Worm (Caenorhabditis elegans) whole organism, L2 larva: ENCODE data around the gene dnc-2.

Experiments used
- C34F6.9 ChIP-seq: fragments of 150-350 bp; optimal IDR thresholded peaks from 2 replicates; lab custom pipeline; 2014; ENCODE audit warnings: missing biosample characterization, missing genetic modification characterization
- F13H6.1 ChIP-seq: sonication (generic microtip); optimal IDR thresholded peaks from 2 replicates; lab custom pipeline; 2016; ENCODE audit warnings: missing genetic modification characterization, missing compliant biosample characterization
- R02D3.7 ChIP-seq: fragments of 150-350 bp; optimal IDR thresholded peaks from 2 replicates; lab custom pipeline; 2014; ENCODE audit warnings: missing biosample characterization, missing genetic modification characterization
- Y55F3AM.14 ChIP-seq: fragments of 200-800 bp; sonication (Bioruptor generic); optimal IDR thresholded peaks from 2 replicates; lab custom pipeline; 2018; ENCODE audit warnings: mild to moderate bottlenecking, missing genetic modification characterization, missing compliant biosample characterization
- ZK546.5 ChIP-seq: sonication (generic microtip); optimal IDR thresholded peaks from 2 replicates; lab custom pipeline; 2017; ENCODE audit warnings: missing biosample characterization, missing genetic modification characterization
- alr-1 ChIP-seq: fragments of 150-350 bp; optimal IDR thresholded peaks from 2 replicates; lab custom pipeline; 2014; ENCODE audit warnings: missing biosample characterization, missing genetic modification characterization
- ama-1 ChIP-seq: fragments of 150-350 bp; optimal IDR thresholded peaks from 2 replicates; lab custom pipeline; 2018; ENCODE audit warnings: inconsistent platforms
- blmp-1 ChIP-seq: sonication (generic microtip); optimal IDR thresholded peaks from 2 replicates; lab custom pipeline; 2017; ENCODE audit warnings: missing genetic modification characterization, mild to moderate bottlenecking, missing compliant biosample characterization, antibody characterized with exemption, moderate library complexity; ENCODE audit not compliant: insufficient read depth
- ceh-16 ChIP-seq: fragments of 150-350 bp; optimal IDR thresholded peaks from 2 replicates; lab custom pipeline; 2014; ENCODE audit warnings: missing biosample characterization, missing genetic modification characterization
- ceh-82 ChIP-seq: fragments of 150-350 bp; optimal IDR thresholded peaks from 2 replicates; lab custom pipeline; 2014; ENCODE audit warnings: missing biosample characterization, missing genetic modification characterization
- crh-2 ChIP-seq: sonication (generic microtip); optimal IDR thresholded peaks from 2 replicates; lab custom pipeline; 2017; ENCODE audit warnings: missing biosample characterization, missing genetic modification characterization
- elt-3 ChIP-seq: sonication (generic microtip); optimal IDR thresholded peaks from 2 replicates; lab custom pipeline; 2017; ENCODE audit warnings: missing biosample characterization, missing genetic modification characterization
- fos-1 ChIP-seq: fragments of 150-350 bp; optimal IDR thresholded peaks from 2 replicates; lab custom pipeline; 2014; ENCODE audit warnings: missing biosample characterization, missing genetic modification characterization
- gmeb-1 ChIP-seq: fragments of 150-350 bp; optimal IDR thresholded peaks from 2 replicates; lab custom pipeline; 2014; ENCODE audit warnings: missing biosample characterization, missing genetic modification characterization
- lin-11 ChIP-seq: fragments of 150-350 bp; sonication (generic microtip); optimal IDR thresholded peaks from 2 replicates; lab custom pipeline; 2014; ENCODE audit warnings: missing biosample characterization, missing genetic modification characterization, inconsistent platforms, mixed read lengths
- lin-13 ChIP-seq: fragments of 150-350 bp; optimal IDR thresholded peaks from 2 replicates; lab custom pipeline; 2014; ENCODE audit warnings: missing biosample characterization, missing genetic modification reagents, missing genetic modification characterization
- lin-39 ChIP-seq: fragments of 150-350 bp; optimal IDR thresholded peaks from 2 replicates; lab custom pipeline; 2014; ENCODE audit warnings: missing biosample characterization, missing genetic modification reagents, missing genetic modification characterization
- lsy-2 ChIP-seq, 2 experiments: fragments of 150-350 bp in 1 of 2; sonication (generic microtip) in 1 of 2; optimal IDR thresholded peaks; 2 replicates each; lab custom pipeline; 2014 to 2017; ENCODE audit warnings: missing biosample characterization in 2 of 2, missing genetic modification characterization in 2 of 2
- mab-5 ChIP-seq: fragments of 150-350 bp; optimal IDR thresholded peaks from 2 replicates; lab custom pipeline; 2014; ENCODE audit warnings: missing biosample characterization, missing genetic modification characterization
- mdl-1 ChIP-seq, 2 experiments: fragments of 150-350 bp in 1 of 2; sonication (generic microtip) in 1 of 2; optimal IDR thresholded peaks; 2 replicates each; lab custom pipeline; 2017; ENCODE audit warnings: missing biosample characterization in 2 of 2, missing genetic modification characterization in 2 of 2
- nhr-10 ChIP-seq: sonication (generic microtip); optimal IDR thresholded peaks from 2 replicates; lab custom pipeline; 2017; ENCODE audit warnings: missing biosample characterization, missing genetic modification characterization
- nhr-11 ChIP-seq: fragments of 150-350 bp; optimal IDR thresholded peaks from 2 replicates; lab custom pipeline; 2014; ENCODE audit warnings: missing biosample characterization, missing genetic modification characterization
- nhr-12 ChIP-seq: fragments of 150-350 bp; optimal IDR thresholded peaks from 2 replicates; lab custom pipeline; 2014; ENCODE audit warnings: missing biosample characterization, missing genetic modification characterization
- nhr-129 ChIP-seq: fragments of 150-350 bp; optimal IDR thresholded peaks from 2 replicates; lab custom pipeline; 2014; ENCODE audit warnings: missing biosample characterization, missing genetic modification characterization
- nhr-21 ChIP-seq: fragments of 150-350 bp; optimal IDR thresholded peaks from 2 replicates; lab custom pipeline; 2014; ENCODE audit warnings: missing biosample characterization, missing genetic modification characterization
- nhr-237 ChIP-seq: fragments of 150-350 bp; optimal IDR thresholded peaks from 2 replicates; lab custom pipeline; 2014; ENCODE audit warnings: missing biosample characterization, missing genetic modification characterization
- nhr-25 ChIP-seq: fragments of 150-350 bp; sonication (generic microtip); optimal IDR thresholded peaks from 3 replicates; lab custom pipeline; 2014; ENCODE audit warnings: missing biosample characterization, missing genetic modification characterization
- nhr-6 ChIP-seq: fragments of 150-350 bp; optimal IDR thresholded peaks from 2 replicates; lab custom pipeline; 2014; ENCODE audit warnings: missing biosample characterization, missing genetic modification characterization
- nhr-77 ChIP-seq: fragments of 150-350 bp; optimal IDR thresholded peaks from 2 replicates; lab custom pipeline; 2014; ENCODE audit warnings: missing biosample characterization, missing genetic modification characterization
- peb-1 ChIP-seq: fragments of 150-350 bp; optimal IDR thresholded peaks from 2 replicates; lab custom pipeline; 2014; ENCODE audit warnings: missing biosample characterization, missing genetic modification characterization
- skn-1 ChIP-seq: sonication (generic microtip); optimal IDR thresholded peaks from 2 replicates; lab custom pipeline; 2017; ENCODE audit warnings: missing biosample characterization, missing genetic modification characterization
- sma-3 ChIP-seq: sonication (generic microtip); optimal IDR thresholded peaks from 2 replicates; lab custom pipeline; 2016; ENCODE audit warnings: missing genetic modification reagents, missing genetic modification characterization, missing compliant biosample characterization
- unc-39 ChIP-seq: fragments of 150-350 bp; optimal IDR thresholded peaks from 2 replicates; lab custom pipeline; 2014; ENCODE audit warnings: missing biosample characterization, missing genetic modification characterization
- zag-1 ChIP-seq: fragments of 150-350 bp; optimal IDR thresholded peaks from 2 replicates; lab custom pipeline; 2014; ENCODE audit warnings: missing biosample characterization, missing genetic modification characterization
- ztf-1 ChIP-seq: fragments of 200-800 bp; sonication (Bioruptor generic); conservative IDR thresholded peaks from 2 replicates; pipeline ENCODE4 v1.3.6; 2022; ENCODE audit warnings: missing genetic modification characterization, missing compliant biosample characterization
- ztf-11 ChIP-seq: sonication (generic microtip); optimal IDR thresholded peaks from 2 replicates; lab custom pipeline; 2017; ENCODE audit warnings: missing biosample characterization, missing genetic modification characterization
- ztf-4 ChIP-seq: fragments of 150-350 bp; optimal IDR thresholded peaks from 2 replicates; lab custom pipeline; 2014; ENCODE audit warnings: missing biosample characterization, missing genetic modification characterization

Gene dnc-2

ce11 chrIII:5892909-5893308 lies 32.6 kb downstream of the dnc-2 start:
- TF ChIP-seq F13H6.1 (tag; lab: Kevin White, UChicago), result peak; percentile 31
- TF ChIP-seq peb-1 (tag; lab: Kevin White, UChicago), result no peak

- TF ChIP-seq ztf-11 (tag; lab: Kevin White, UChicago) (no peak), lin-13 (GFP tag; lab: Kevin White, UChicago) (no peak), nhr-6 (no peak), lin-11 (tag; lab: Kevin White, UChicago) (no peak), peb-1 (tag; lab: Kevin White, UChicago) (no peak), mdl-1 (tag; optimal IDR thresholded peaks at IDR 0.05; lab: Kevin White, UChicago) (no peak), unc-39 (tag; lab: Kevin White, UChicago) (no peak), ceh-82 (tag; lab: Kevin White, UChicago) (no peak), nhr-237 (tag; lab: Kevin White, UChicago) (no peak), nhr-11 (tag; lab: Kevin White, UChicago) (no peak), lin-39 (tag; lab: Kevin White, UChicago) (no peak), nhr-21 (tag; lab: Kevin White, UChicago) (no peak), ztf-4 (no peak), blmp-1 (tag; lab: Kevin White, UChicago) (no peak)
Observed at ce11 chrIII:5888675-5889074, 36.9 kb downstream of the dnc-2 start, which contains the start of gene C28H8.8. C28H8.8 (minus strand) TSS chrIII:5888775.

- TF ChIP-seq nhr-129 (tag; lab: Kevin White, UChicago) (no peak), C34F6.9 (no peak), ztf-11 (tag; lab: Kevin White, UChicago) (no peak), F13H6.1 (tag; lab: Kevin White, UChicago) (no peak), nhr-77 (tag; lab: Kevin White, UChicago) (no peak), nhr-12 (tag; lab: Kevin White, UChicago) (no peak), lin-39 (tag; lab: Kevin White, UChicago) (no peak), ama-1 (no peak), lsy-2 (tag; optimal IDR thresholded peaks at IDR 0.05; lab: Kevin White, UChicago) (no peak), skn-1 (no peak), Y55F3AM.14 (GFP tag; lab: Kevin White, UChicago) (no peak), fos-1 (tag; lab: Kevin White, UChicago) (no peak), mab-5 (tag; lab: Kevin White, UChicago) (no peak)
Observed at ce11 chrIII:5886893-5887292, 38.7 kb downstream of the dnc-2 start, which contains the start of gene C28H8.7. C28H8.7 (minus strand) TSS chrIII:5886993.

ce11 chrIII:5884459-5884858 lies 41.1 kb downstream of the dnc-2 start:
- TF ChIP-seq nhr-25 (tag; lab: Kevin White, UChicago), result no peak
- no peak for TF ChIP-seq nhr-6
- TF ChIP-seq F13H6.1 (tag; lab: Kevin White, UChicago), result no peak
- TF ChIP-seq sma-3 (GFP tag; lab: Kevin White, UChicago), result no peak
- TF ChIP-seq gmeb-1, result no peak
- no peak for TF ChIP-seq crh-2 (tag; lab: Kevin White, UChicago)
- no peak for TF ChIP-seq lsy-2 (tag; optimal IDR thresholded peaks at IDR 0.05; lab: Kevin White, UChicago)
- TF ChIP-seq fos-1 (tag; lab: Kevin White, UChicago), result no peak
- no peak for TF ChIP-seq lin-39 (tag; lab: Kevin White, UChicago)
- no peak for TF ChIP-seq alr-1 (tag; lab: Kevin White, UChicago)
- no peak for TF ChIP-seq elt-3 (tag; lab: Kevin White, UChicago)
- TF ChIP-seq ztf-1 (GFP tag; lab: Robert Waterston, UW), result no peak
- TF ChIP-seq ceh-16 (tag; lab: Kevin White, UChicago), result no peak
- TF ChIP-seq nhr-21 (tag; lab: Kevin White, UChicago), result no peak
- TF ChIP-seq mdl-1 (tag; optimal IDR thresholded peaks at IDR 0.05; lab: Kevin White, UChicago), result no peak
- TF ChIP-seq lin-11 (tag; lab: Kevin White, UChicago), result no peak
- no peak for TF ChIP-seq ama-1
- no peak for TF ChIP-seq nhr-237 (tag; lab: Kevin White, UChicago)
- TF ChIP-seq peb-1 (tag; lab: Kevin White, UChicago), result no peak
- no peak for TF ChIP-seq ztf-11 (tag; lab: Kevin White, UChicago)
- TF ChIP-seq, all 48 proteins: peak for 0

- TF ChIP-seq peb-1 (tag; lab: Kevin White, UChicago) (no peak), R02D3.7 (tag; lab: Kevin White, UChicago) (no peak), Y55F3AM.14 (GFP tag; lab: Kevin White, UChicago) (no peak), ZK546.5 (tag; lab: Kevin White, UChicago) (no peak), lsy-2 (tag; optimal IDR thresholded peaks at IDR 0.05; lab: Kevin White, UChicago) (no peak), nhr-6 (no peak), zag-1 (tag; lab: Kevin White, UChicago) (no peak), nhr-11 (tag; lab: Kevin White, UChicago) (no peak), nhr-10 (tag; lab: Kevin White, UChicago) (no peak), ztf-1 (GFP tag; lab: Robert Waterston, UW) (no peak), skn-1 (no peak)
Observed at ce11 chrIII:5884007-5884406, 41.5 kb downstream of the dnc-2 start, which contains the start of gene C28H8.5. C28H8.5 (plus strand) TSS chrIII:5884307.
